Worm (Caenorhabditis elegans) whole organism, late embryonic: ENCODE data around the gene srh-52.
"Not testable (repeated sequence)": the region's sequence is repeated elsewhere in the genome, so short reads cannot be mapped to it uniquely, and the experiment has no call there.

Source experiments
- C38D4.7 ChIP-seq: fragments of 200-800 bp; sonication (Bioruptor generic); optimal IDR thresholded peaks from 2 replicates; lab custom pipeline; 2018; ENCODE audit warnings: mild to moderate bottlenecking, missing genetic modification characterization, moderate library complexity, missing compliant biosample characterization
- F13H6.1 ChIP-seq: sonication (generic microtip); optimal IDR thresholded peaks from 2 replicates; lab custom pipeline; 2016; ENCODE audit warnings: missing genetic modification characterization, missing compliant biosample characterization
- K02D7.2 ChIP-seq: sonication (generic microtip); optimal IDR thresholded peaks from 2 replicates; lab custom pipeline; 2017; ENCODE audit warnings: mild to moderate bottlenecking, missing genetic modification characterization, missing compliant biosample characterization
- K09A11.1 ChIP-seq: sonication (generic microtip); optimal IDR thresholded peaks from 2 replicates; lab custom pipeline; 2017; ENCODE audit warnings: antibody characterized with exemption, mild to moderate bottlenecking, missing genetic modification characterization, missing compliant biosample characterization; ENCODE audit not compliant: insufficient read depth
- Y22D7AL.16 ChIP-seq: sonication (generic microtip); optimal IDR thresholded peaks from 2 replicates; lab custom pipeline; 2016; ENCODE audit warnings: missing genetic modification characterization, missing compliant biosample characterization
- ama-1 ChIP-seq: fragments of 150-350 bp; optimal IDR thresholded peaks from 2 replicates; lab custom pipeline; 2014
- ceh-14 ChIP-seq: sonication (generic microtip); optimal IDR thresholded peaks from 2 replicates; lab custom pipeline; 2016; ENCODE audit warnings: missing genotype, missing genetic modification characterization, missing compliant biosample characterization
- ceh-18 ChIP-seq: sonication (generic microtip); optimal IDR thresholded peaks from 2 replicates; lab custom pipeline; 2016; ENCODE audit warnings: missing genetic modification characterization, missing compliant biosample characterization
- ceh-2 ChIP-seq: sonication (generic microtip); optimal IDR thresholded peaks from 2 replicates; lab custom pipeline; 2016; ENCODE audit warnings: missing genotype, missing genetic modification characterization, missing compliant biosample characterization
- ceh-22 ChIP-seq: sonication (generic microtip); optimal IDR thresholded peaks from 2 replicates; lab custom pipeline; 2017; ENCODE audit warnings: missing biosample characterization, missing genetic modification characterization
- ceh-30 ChIP-seq: fragments of 150-350 bp; optimal IDR thresholded peaks from 2 replicates; lab custom pipeline; 2014; ENCODE audit warnings: missing biosample characterization, missing genetic modification characterization
- ceh-31 ChIP-seq: sonication (generic microtip); optimal IDR thresholded peaks from 2 replicates; lab custom pipeline; 2016; ENCODE audit warnings: missing genetic modification characterization, missing compliant biosample characterization
- ceh-34 ChIP-seq: sonication (generic microtip); optimal IDR thresholded peaks from 2 replicates; lab custom pipeline; 2016; ENCODE audit warnings: mild to moderate bottlenecking, missing genetic modification characterization, missing compliant biosample characterization
- ceh-6 ChIP-seq: fragments of 200-800 bp; sonication (Bioruptor generic); optimal IDR thresholded peaks from 2 replicates; lab custom pipeline; 2018; ENCODE audit warnings: mild to moderate bottlenecking, missing genetic modification characterization, missing compliant biosample characterization
- elt-2 ChIP-seq: sonication (generic microtip); optimal IDR thresholded peaks from 2 replicates; lab custom pipeline; 2016; ENCODE audit warnings: missing genetic modification reagents, missing genetic modification characterization, missing compliant biosample characterization
- elt-4 ChIP-seq: sonication (generic microtip); optimal IDR thresholded peaks from 2 replicates; lab custom pipeline; 2016; ENCODE audit warnings: missing genetic modification characterization, missing compliant biosample characterization
- eyg-1 ChIP-seq: sonication (generic microtip); optimal IDR thresholded peaks from 2 replicates; lab custom pipeline; 2016; ENCODE audit warnings: missing genotype, missing genetic modification characterization, missing compliant biosample characterization
- fkh-10 ChIP-seq: fragments of 150-350 bp; optimal IDR thresholded peaks from 2 replicates; lab custom pipeline; 2014; ENCODE audit warnings: missing biosample characterization, missing genetic modification reagents, missing genetic modification characterization
- fkh-6 ChIP-seq: sonication (generic microtip); optimal IDR thresholded peaks from 2 replicates; lab custom pipeline; 2016; ENCODE audit warnings: missing genetic modification characterization, missing compliant biosample characterization
- lim-6 ChIP-seq: sonication (generic microtip); optimal IDR thresholded peaks from 2 replicates; lab custom pipeline; 2016; ENCODE audit warnings: missing genetic modification characterization, missing compliant biosample characterization
- lin-11 ChIP-seq: fragments of 200-800 bp; sonication (Bioruptor generic); optimal IDR thresholded peaks from 2 replicates; lab custom pipeline; 2018; ENCODE audit warnings: mild to moderate bottlenecking, missing genetic modification characterization, missing compliant biosample characterization
- nhr-11 ChIP-seq: fragments of 150-350 bp; optimal IDR thresholded peaks from 2 replicates; lab custom pipeline; 2014; ENCODE audit warnings: missing biosample characterization, missing genetic modification characterization
- nhr-232 ChIP-seq: sonication (generic microtip); optimal IDR thresholded peaks from 2 replicates; lab custom pipeline; 2016; ENCODE audit warnings: missing genetic modification characterization, missing compliant biosample characterization
- odd-2 ChIP-seq: sonication (generic microtip); optimal IDR thresholded peaks from 2 replicates; lab custom pipeline; 2017; ENCODE audit warnings: antibody characterized with exemption, mild to moderate bottlenecking, missing genetic modification characterization, missing compliant biosample characterization
- pag-3 ChIP-seq: sonication (generic microtip); optimal IDR thresholded peaks from 2 replicates; lab custom pipeline; 2016; ENCODE audit warnings: missing compliant biosample characterization, missing genetic modification characterization, borderline replicate concordance
- pax-1 ChIP-seq: fragments of 150-350 bp; optimal IDR thresholded peaks from 2 replicates; lab custom pipeline; 2014; ENCODE audit warnings: missing biosample characterization, missing genetic modification characterization
- pha-4 ChIP-seq: fragments of 150-350 bp; optimal IDR thresholded peaks from 2 replicates; lab custom pipeline; 2018; ENCODE audit warnings: missing biosample characterization, missing genetic modification reagents, missing genetic modification characterization
- pqm-1 ChIP-seq: sonication (generic microtip); optimal IDR thresholded peaks from 2 replicates; lab custom pipeline; 2016; ENCODE audit warnings: missing genetic modification characterization, missing compliant biosample characterization
- pros-1 ChIP-seq: fragments of 150-350 bp; optimal IDR thresholded peaks from 2 replicates; lab custom pipeline; 2014; ENCODE audit warnings: missing biosample characterization, missing genetic modification reagents, missing genetic modification characterization
- ref-2 ChIP-seq: sonication (generic microtip); optimal IDR thresholded peaks from 2 replicates; lab custom pipeline; 2016; ENCODE audit warnings: missing genetic modification characterization, missing compliant biosample characterization
- sox-2 ChIP-seq: fragments of 200-800 bp; sonication (Bioruptor generic); IDR thresholded peaks from 2 replicates; pipeline ENCODE4 v1.3.6; 2022; ENCODE audit warnings: missing genetic modification reagents, missing genetic modification characterization, missing compliant biosample characterization
- sox-4 ChIP-seq: sonication (generic microtip); optimal IDR thresholded peaks from 2 replicates; lab custom pipeline; 2017; ENCODE audit warnings: mild to moderate bottlenecking, missing genetic modification characterization, inconsistent platforms, missing compliant biosample characterization
- tbx-7 ChIP-seq: sonication (generic microtip); optimal IDR thresholded peaks from 2 replicates; lab custom pipeline; 2016; ENCODE audit warnings: missing genotype, missing genetic modification characterization, missing compliant biosample characterization
- ttx-3 ChIP-seq: sonication (generic microtip); optimal IDR thresholded peaks from 2 replicates; lab custom pipeline; 2016; ENCODE audit warnings: missing genetic modification reagents, missing genetic modification characterization, missing compliant biosample characterization
- unc-3 ChIP-seq, 2 experiments: fragments of 200-800 bp in 1 of 2; sonication (Bioruptor generic) in 1 of 2; sonication (generic microtip) in 1 of 2; conservative IDR thresholded peaks in 1 of 2; optimal IDR thresholded peaks in 1 of 2; 2 replicates each; pipeline versions ENCODE4 v1.3.6 to Lab custom; 2016 to 2022; ENCODE audit warnings: missing compliant biosample characterization in 2 of 2, missing genetic modification characterization in 2 of 2, missing genetic modification reagents in 1 of 2
- ztf-16 ChIP-seq: sonication (generic microtip); optimal IDR thresholded peaks from 2 replicates; lab custom pipeline; 2017; ENCODE audit warnings: missing genetic modification characterization, missing compliant biosample characterization

Gene srh-52

DNA sequence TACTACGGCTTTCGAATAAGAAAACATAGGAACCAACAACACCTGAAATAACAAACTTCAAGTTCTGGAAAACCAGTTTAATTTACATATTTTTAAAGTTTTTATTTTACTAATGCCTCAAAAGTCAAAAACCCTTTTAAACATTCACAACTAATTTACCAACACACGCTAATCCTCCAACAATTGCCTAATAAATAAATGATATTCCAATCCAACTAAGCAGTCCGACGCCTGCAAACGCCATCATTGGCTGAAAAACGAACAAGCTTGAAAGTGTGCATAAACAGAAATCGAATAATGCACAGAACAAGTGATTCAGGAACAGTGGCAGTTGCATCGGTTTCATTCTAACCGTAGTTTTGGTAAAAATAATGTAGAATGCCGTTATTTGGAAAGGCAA, 8.4 kb downstream of the srh-52 start (continued):
- TF ChIP-seq pros-1 (tag; lab: Kevin White, UChicago) (no peak), ttx-3 (tag; lab: Kevin White, UChicago) (no peak)
- TF ChIP-seq, all 69 proteins: peak for 0

DNA sequence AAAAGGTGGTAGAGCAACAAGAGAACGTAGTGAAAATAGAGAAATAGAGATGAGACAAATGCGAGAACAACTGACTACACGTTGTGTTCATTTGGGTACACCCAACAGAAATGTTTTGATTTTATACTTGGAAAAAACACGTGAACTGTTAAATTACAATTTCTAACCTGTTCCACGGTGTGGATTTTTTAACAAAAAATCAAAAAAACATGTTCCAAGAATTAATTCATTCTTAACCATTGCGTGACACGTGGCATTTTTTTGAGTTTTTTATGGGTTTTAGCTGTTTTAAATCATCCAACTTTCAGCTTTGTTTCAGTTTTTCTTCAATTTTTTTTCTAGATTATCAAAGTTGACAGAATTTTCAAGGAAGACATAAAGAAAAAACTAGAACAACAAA, 14.7 kb downstream of the srh-52 start, which contains the start of gene ech-1.1:
Gene ech-1.1 (minus strand): TSS at position 101 of the 400 bp plus-strand sequence.
- TF ChIP-seq pax-1, odd-2, lim-6 (tag; lab: Kevin White, UChicago): not testable (repeated sequence)

DNA sequence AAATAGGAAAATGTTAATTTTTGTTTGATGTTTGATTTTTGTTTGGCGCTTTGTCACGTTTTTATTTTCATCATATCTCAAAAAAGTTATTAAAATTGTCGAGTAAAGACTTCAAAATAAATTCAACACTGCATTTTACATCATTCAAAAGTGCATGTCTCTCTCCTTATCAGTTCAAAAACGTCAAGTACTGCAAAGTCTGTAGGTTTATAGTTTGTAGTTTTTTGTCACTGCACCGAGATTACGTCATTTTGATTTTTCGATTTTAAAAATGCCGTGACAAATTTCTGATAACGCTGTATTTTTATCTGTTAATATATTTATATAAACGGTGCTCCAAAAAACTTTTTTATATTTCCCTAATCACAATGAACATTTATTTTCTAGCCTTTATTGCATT, 21.5 kb downstream of the srh-52 start, which contains the start of gene C29F3.7:
Gene C29F3.7 (plus strand): TSS at position 254 of the 400 bp plus-strand sequence.
- TF ChIP-seq K02D7.2 (tag; lab: Kevin White, UChicago): no peak
- TF ChIP-seq F13H6.1 (tag; lab: Kevin White, UChicago): no peak
- TF ChIP-seq elt-2 (tag; lab: Kevin White, UChicago): peak; percentile 62
- no peak for TF ChIP-seq ceh-31 (tag; lab: Kevin White, UChicago)

DNA sequence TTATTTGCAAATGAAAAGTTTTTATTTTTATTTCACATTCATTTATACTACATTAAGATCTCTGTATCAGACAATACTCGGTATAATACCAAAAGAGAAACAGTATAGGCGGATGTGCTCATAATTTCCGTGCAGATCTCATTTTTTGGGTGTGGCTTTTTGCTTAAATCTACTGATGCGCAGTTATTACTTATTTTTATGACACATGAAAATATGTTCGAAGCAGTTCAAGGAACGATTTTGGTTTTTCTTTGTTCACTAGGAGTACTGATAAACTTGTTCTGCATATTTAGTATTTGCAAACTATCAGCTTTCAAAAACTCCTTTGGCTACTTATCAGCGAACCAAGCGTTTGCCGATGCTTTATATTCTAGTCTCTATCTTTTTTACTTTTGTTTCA, 23.7 kb downstream of the srh-52 start, which contains the start of gene srx-58:
Gene srx-58 (plus strand): TSS at position 301 of the 400 bp plus-strand sequence.
- no peak for TF ChIP-seq odd-2 (tag; lab: Kevin White, UChicago)
- no peak for TF ChIP-seq elt-4
- no peak for TF ChIP-seq nhr-11
- TF ChIP-seq ceh-31 (tag; lab: Kevin White, UChicago): no peak
- TF ChIP-seq Y22D7AL.16: no peak
- TF ChIP-seq K09A11.1 (tag; lab: Kevin White, UChicago): no peak
- no peak for TF ChIP-seq ceh-6 (GFP tag; lab: Kevin White, UChicago)
- no peak for TF ChIP-seq ceh-34 (tag; lab: Kevin White, UChicago)
- no peak for TF ChIP-seq C38D4.7
- no peak for TF ChIP-seq sox-2 (GFP tag; lab: Robert Waterston, UW)
- no peak for TF ChIP-seq tbx-7
- TF ChIP-seq pha-4 (tag; lab: Kevin White, UChicago): no peak
- TF ChIP-seq ceh-30: no peak
- TF ChIP-seq sox-4 (tag; lab: Kevin White, UChicago): no peak
- no peak for TF ChIP-seq fkh-10
- TF ChIP-seq lin-11 (tag; lab: Kevin White, UChicago): no peak
- no peak for TF ChIP-seq ceh-18 (tag; lab: Kevin White, UChicago)
- TF ChIP-seq ama-1: no peak
- no peak for TF ChIP-seq nhr-232 (tag; lab: Kevin White, UChicago)
- TF ChIP-seq, all 69 proteins: peak for 0

DNA sequence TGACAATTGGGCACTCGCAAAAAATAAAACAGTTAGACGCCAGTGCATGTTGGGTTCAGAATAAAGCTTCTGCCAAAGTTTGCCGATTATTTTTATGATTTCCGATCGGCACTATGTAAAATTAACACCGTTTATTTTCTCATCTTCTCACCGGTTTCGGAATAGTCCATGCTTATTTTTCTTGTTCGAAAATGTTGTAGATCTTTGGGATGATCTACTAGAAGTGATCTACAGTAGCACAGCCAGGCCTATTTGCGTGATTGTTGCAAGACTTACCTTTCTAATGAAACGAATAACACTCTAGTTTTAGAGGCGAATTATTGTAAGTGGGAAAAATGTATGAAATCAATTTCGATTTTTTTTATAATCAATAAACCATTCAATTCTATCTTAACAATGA, 25.5 kb downstream of the srh-52 start, which contains the start of gene clec-231:
Gene clec-231 (minus strand): TSS at position 101 of the 400 bp plus-strand sequence.
- TF ChIP-seq ztf-16 (tag; lab: Kevin White, UChicago) (no peak), pag-3 (tag; lab: Kevin White, UChicago) (no peak), unc-3 (GFP tag; conservative IDR thresholded peaks at IDR 0.05; lab: Robert Waterston, UW) (no peak), unc-3 (tag; optimal IDR thresholded peaks at IDR 0.05; lab: Kevin White, UChicago) (no peak), ceh-22 (tag; lab: Kevin White, UChicago) (no peak), ceh-14 (tag; lab: Kevin White, UChicago) (no peak), ceh-2 (no peak), fkh-6 (tag; lab: Kevin White, UChicago) (no peak), pqm-1 (tag; lab: Kevin White, UChicago) (no peak), eyg-1 (tag; lab: Kevin White, UChicago) (no peak), ref-2 (no peak), ttx-3 (tag; lab: Kevin White, UChicago) (no peak)
